Fruit fly (Drosophila melanogaster) whole organism, embryonic: ENCODE measurements around the gene CG13306.

Experiments used
- ATbp ChIP-seq: fragments of 200-800 bp; sonication (Bioruptor generic); optimal IDR thresholded peaks from 2 replicates; lab custom pipeline; 2017; ENCODE audit warnings: missing biosample characterization, mild to moderate bottlenecking, missing genetic modification characterization, missing genetic modification reagents
- CG10462 ChIP-seq: fragments of 200-800 bp; sonication (Bioruptor generic); optimal IDR thresholded peaks from 2 replicates; lab custom pipeline; 2016; ENCODE audit warnings: missing biosample characterization, missing genetic modification characterization
- CG11695 ChIP-seq: fragments of 200-800 bp; sonication (Bioruptor generic); IDR thresholded peaks from 3 replicates; pipeline ENCODE4 v1.3.6; 2022; ENCODE audit warnings: missing biosample characterization, missing genetic modification characterization
- CG12219 ChIP-seq: fragments of 200-800 bp; sonication (Bioruptor generic); optimal IDR thresholded peaks from 3 replicates; lab custom pipeline; 2018; ENCODE audit warnings: missing biosample characterization, mild to moderate bottlenecking, missing genetic modification characterization
- CG12659 ChIP-seq: fragments of 200-800 bp; sonication (Bioruptor generic); optimal IDR thresholded peaks from 3 replicates; lab custom pipeline; 2017; ENCODE audit warnings: mild to moderate bottlenecking, missing biosample characterization, missing genetic modification reagents, missing genetic modification characterization
- CG12942 ChIP-seq: fragments of 200-800 bp; sonication (Bioruptor generic); optimal IDR thresholded peaks from 3 replicates; lab custom pipeline; 2016; ENCODE audit warnings: missing biosample characterization, missing genetic modification characterization
- CG14441 ChIP-seq: fragments of 200-800 bp; sonication (Bioruptor generic); IDR thresholded peaks from 2 replicates; pipeline ENCODE4 v1.3.6; 2022; ENCODE audit warnings: missing biosample characterization, missing genetic modification characterization
- CG14667 ChIP-seq: fragments of 200-800 bp; sonication (Bioruptor generic); IDR thresholded peaks from 2 replicates; pipeline ENCODE4 v1.3.6; 2022; ENCODE audit warnings: missing biosample characterization, missing genetic modification characterization
- CG14710 ChIP-seq: fragments of 200-800 bp; sonication (Bioruptor generic); optimal IDR thresholded peaks from 3 replicates; lab custom pipeline; 2019; ENCODE audit warnings: missing biosample characterization, mild to moderate bottlenecking, missing genetic modification characterization, moderate library complexity
- CG1832 ChIP-seq: fragments of 200-800 bp; sonication (Bioruptor generic); optimal IDR thresholded peaks from 2 replicates; lab custom pipeline; 2017; ENCODE audit warnings: missing biosample characterization, mild to moderate bottlenecking, missing genetic modification characterization, inconsistent platforms
- CG18599 ChIP-seq: fragments of 200-800 bp; sonication (Bioruptor generic); optimal IDR thresholded peaks from 3 replicates; lab custom pipeline; 2017; ENCODE audit warnings: missing biosample characterization, missing genetic modification characterization, mild to moderate bottlenecking, moderate library complexity, missing genetic modification reagents
- CG30020 ChIP-seq: fragments of 200-800 bp; optimal IDR thresholded peaks from 2 replicates; lab custom pipeline; 2019; ENCODE audit warnings: missing biosample characterization, mild to moderate bottlenecking, missing genetic modification characterization, moderate library complexity
- CG30403 ChIP-seq: fragments of 200-800 bp; sonication (Bioruptor generic); optimal IDR thresholded peaks from 3 replicates; lab custom pipeline; 2016; ENCODE audit warnings: missing biosample characterization, missing genetic modification characterization
- CG32767 ChIP-seq: fragments of 200-800 bp; sonication (Bioruptor generic); IDR thresholded peaks from 2 replicates; pipeline ENCODE4 v1.3.6; 2022; ENCODE audit warnings: missing biosample characterization, missing genetic modification characterization
- CG32772 ChIP-seq: fragments of 200-800 bp; sonication (Bioruptor generic); IDR thresholded peaks from 2 replicates; pipeline ENCODE4 v1.3.6; 2022; ENCODE audit warnings: missing biosample characterization, missing genetic modification characterization
- CG34376 ChIP-seq: fragments of 200-800 bp; sonication (Bioruptor generic); optimal IDR thresholded peaks from 2 replicates; lab custom pipeline; 2018; ENCODE audit warnings: missing biosample characterization, mild to moderate bottlenecking, missing genetic modification characterization
- CG7556 ChIP-seq: fragments of 200-800 bp; sonication (Bioruptor generic); optimal IDR thresholded peaks from 2 replicates; lab custom pipeline; 2017; ENCODE audit warnings: missing biosample characterization, mild to moderate bottlenecking, missing genetic modification characterization
- CG7786 ChIP-seq: fragments of 200-800 bp; sonication (Bioruptor generic); optimal IDR thresholded peaks from 2 replicates; lab custom pipeline; 2016; ENCODE audit warnings: missing biosample characterization, missing genetic modification characterization
- CG9797 ChIP-seq: fragments of 200-800 bp; sonication (Bioruptor generic); optimal IDR thresholded peaks from 3 replicates; lab custom pipeline; 2018; ENCODE audit warnings: missing biosample characterization, mild to moderate bottlenecking, missing genetic modification characterization
- CTCF ChIP-seq: fragments of 200-800 bp; sonication (Bioruptor generic); optimal IDR thresholded peaks from 2 replicates; lab custom pipeline; 2017; ENCODE audit warnings: missing biosample characterization, mild to moderate bottlenecking, missing genetic modification characterization, moderate library complexity
- CoRest ChIP-seq: fragments of 200-800 bp; sonication (Bioruptor generic); optimal IDR thresholded peaks from 3 replicates; lab custom pipeline; 2018; ENCODE audit warnings: missing biosample characterization, mild to moderate bottlenecking, missing genetic modification characterization, moderate library complexity
- D19A ChIP-seq: fragments of 200-800 bp; optimal IDR thresholded peaks from 3 replicates; lab custom pipeline; 2019; ENCODE audit warnings: missing biosample characterization, mild to moderate bottlenecking, missing genetic modification characterization, moderate library complexity
- Dek ChIP-seq: fragments of 200-800 bp; sonication (Bioruptor generic); optimal IDR thresholded peaks from 3 replicates; lab custom pipeline; 2019; ENCODE audit warnings: missing biosample characterization, mild to moderate bottlenecking, missing genetic modification characterization, moderate library complexity
- Gug ChIP-seq: fragments of 200-800 bp; sonication (Bioruptor generic); IDR thresholded peaks from 4 replicates; pipeline ENCODE4 v1.3.6; 2022; ENCODE audit warnings: missing biosample characterization, missing genetic modification characterization
- Hr78 ChIP-seq, 2 experiments: fragments of 200-800 bp in 1 of 2; fragments of >200 bp in 1 of 2; sonication (Bioruptor generic) in 1 of 2; optimal IDR thresholded peaks; 2 replicates each; lab custom pipeline; 2017 to 2019; ENCODE audit warnings: missing biosample characterization in 2 of 2, missing genetic modification characterization in 2 of 2, mild to moderate bottlenecking in 1 of 2, moderate library complexity in 1 of 2
- Optix ChIP-seq: fragments of 200-800 bp; sonication (Bioruptor generic); IDR thresholded peaks from 3 replicates; pipeline ENCODE4 v1.3.6; 2022; ENCODE audit warnings: missing biosample characterization, missing genetic modification characterization
- PHDP ChIP-seq: fragments of 200-800 bp; sonication (Bioruptor generic); optimal IDR thresholded peaks from 3 replicates; lab custom pipeline; 2018; ENCODE audit warnings: missing biosample characterization, mild to moderate bottlenecking, missing genetic modification characterization, moderate library complexity
- Rfx ChIP-seq: fragments of 200-800 bp; sonication (Bioruptor generic); IDR thresholded peaks from 2 replicates; pipeline ENCODE4 v1.3.6; 2022; ENCODE audit warnings: missing biosample characterization, missing genetic modification characterization
- Scr ChIP-seq: fragments of 200-800 bp; sonication (Bioruptor generic); IDR thresholded peaks from 2 replicates; pipeline ENCODE4 v1.3.6; 2022; ENCODE audit warnings: missing biosample characterization, missing genetic modification characterization; ENCODE audit not compliant: partially characterized antibody
- Side ChIP-seq: fragments of 200-800 bp; sonication (Bioruptor generic); optimal IDR thresholded peaks from 2 replicates; lab custom pipeline; 2016; ENCODE audit warnings: missing biosample characterization, missing genetic modification characterization
- Xbp1 ChIP-seq: fragments of 200-800 bp; sonication (Bioruptor generic); optimal IDR thresholded peaks from 3 replicates; lab custom pipeline; 2016; ENCODE audit warnings: missing biosample characterization, mild to moderate bottlenecking, missing genetic modification characterization
- al ChIP-seq: fragments of 200-800 bp; sonication (Bioruptor generic); IDR thresholded peaks from 2 replicates; pipeline ENCODE4 v1.3.6; 2022; ENCODE audit warnings: missing biosample characterization, missing genetic modification characterization
- bab2 ChIP-seq: fragments of 200-800 bp; sonication (Bioruptor generic); optimal IDR thresholded peaks from 2 replicates; lab custom pipeline; 2016; ENCODE audit warnings: missing biosample characterization, missing genetic modification characterization
- bcd ChIP-seq: fragments of 200-800 bp; sonication (Bioruptor generic); optimal IDR thresholded peaks from 2 replicates; lab custom pipeline; 2017; ENCODE audit warnings: missing biosample characterization, mild to moderate bottlenecking, missing genetic modification characterization
- chm ChIP-seq: fragments of 200-800 bp; sonication (Bioruptor generic); IDR thresholded peaks from 2 replicates; pipeline ENCODE4 v1.3.6; 2022; ENCODE audit warnings: missing biosample characterization, missing genetic modification characterization
- cwo ChIP-seq: fragments of 200-800 bp; sonication (Bioruptor generic); optimal IDR thresholded peaks from 3 replicates; lab custom pipeline; 2017; ENCODE audit warnings: missing biosample characterization, missing genetic modification characterization, mild to moderate bottlenecking, moderate library complexity, missing genetic modification reagents
- dmrt11E ChIP-seq: fragments of 200-800 bp; sonication (Bioruptor generic); optimal IDR thresholded peaks from 3 replicates; lab custom pipeline; 2018; ENCODE audit warnings: missing biosample characterization, mild to moderate bottlenecking, missing genetic modification characterization, moderate library complexity
- dpn ChIP-seq, 2 experiments: fragments of 200-800 bp; sonication (Bioruptor generic); optimal IDR thresholded peaks; 3 replicates each; lab custom pipeline; 2016; ENCODE audit warnings: missing biosample characterization in 2 of 2, missing genetic modification characterization in 2 of 2
- esg ChIP-seq: fragments of 200-800 bp; sonication (Bioruptor generic); conservative IDR thresholded peaks from 2 replicates; pipeline ENCODE4 v1.3.6; 2022; ENCODE audit warnings: missing biosample characterization, missing genetic modification characterization
- fd102C ChIP-seq: fragments of 200-800 bp; sonication (Bioruptor generic); optimal IDR thresholded peaks from 2 replicates; lab custom pipeline; 2018; ENCODE audit warnings: missing biosample characterization, mild to moderate bottlenecking, missing genetic modification characterization, moderate library complexity
- gt ChIP-seq: fragments of 200-800 bp; sonication (Bioruptor generic); IDR thresholded peaks from 2 replicates; pipeline ENCODE4 v1.3.6; 2022; ENCODE audit warnings: missing biosample characterization, missing genetic modification characterization
- jigr1 ChIP-seq: fragments of 200-800 bp; sonication (Bioruptor generic); IDR thresholded peaks from 3 replicates; pipeline ENCODE4 v1.3.6; 2022; ENCODE audit warnings: missing biosample characterization, missing genetic modification characterization
- knrl ChIP-seq: fragments of 200-800 bp; sonication (Bioruptor generic); IDR thresholded peaks from 3 replicates; pipeline ENCODE4 v1.3.6; 2022; ENCODE audit warnings: missing biosample characterization, missing genetic modification characterization; ENCODE audit not compliant: partially characterized antibody
- nerfin-1 ChIP-seq: fragments of 200-800 bp; sonication (Bioruptor generic); optimal IDR thresholded peaks from 3 replicates; lab custom pipeline; 2019; ENCODE audit warnings: missing biosample characterization, mild to moderate bottlenecking, missing genetic modification characterization, moderate library complexity
- seq ChIP-seq: fragments of 200-800 bp; sonication (Bioruptor generic); IDR thresholded peaks from 2 replicates; pipeline ENCODE4 v1.3.6; 2022; ENCODE audit warnings: missing biosample characterization, missing genetic modification characterization
- tap ChIP-seq: fragments of 200-800 bp; optimal IDR thresholded peaks from 3 replicates; lab custom pipeline; 2019; ENCODE audit warnings: missing biosample characterization, mild to moderate bottlenecking, missing genetic modification characterization, moderate library complexity
- tup ChIP-seq: fragments of 200-800 bp; sonication (Bioruptor generic); optimal IDR thresholded peaks from 2 replicates; lab custom pipeline; 2016; ENCODE audit warnings: missing biosample characterization, mild to moderate bottlenecking, missing genetic modification characterization, moderate library complexity
- unc-4 ChIP-seq: fragments of 200-800 bp; sonication (Bioruptor generic); IDR thresholded peaks from 2 replicates; pipeline ENCODE4 v1.3.6; 2022; ENCODE audit warnings: missing biosample characterization, missing genetic modification characterization; ENCODE audit not compliant: partially characterized antibody
- unpg ChIP-seq: fragments of 200-800 bp; sonication (Bioruptor generic); optimal IDR thresholded peaks from 3 replicates; lab custom pipeline; 2018; ENCODE audit warnings: missing biosample characterization, mild to moderate bottlenecking, missing genetic modification characterization, moderate library complexity
- vfl ChIP-seq: fragments of 200-800 bp; sonication (Bioruptor generic); optimal IDR thresholded peaks from 2 replicates; lab custom pipeline; 2016; ENCODE audit warnings: missing biosample characterization, missing genetic modification characterization

Gene CG13306

dm6 chr3L:8767876-8768275 lies 18.4 kb upstream of the CG13306 start (continued):
- TF ChIP-seq CG34376 (peak; percentile 8), CTCF (GFP tag; lab: Kevin White, UChicago) (no peak), Dek (tag; lab: Kevin White, UChicago) (no peak), CG7556 (GFP tag; lab: Kevin White, UChicago) (peak; percentile 64), Rfx (GFP tag; lab: Robert Waterston, UW) (peak; percentile 71), CG10462 (no peak), PHDP (tag; lab: Kevin White, UChicago) (peak; percentile 59), tup (GFP tag; lab: Kevin White, UChicago) (no peak), CG12942 (GFP tag; lab: Kevin White, UChicago) (no peak), Optix (no peak), ATbp (GFP tag; lab: Kevin White, UChicago) (no peak), CG30020 (tag; lab: Kevin White, UChicago) (no peak), Xbp1 (GFP tag; lab: Kevin White, UChicago) (peak; percentile 54), tap (tag; lab: Kevin White, UChicago) (no peak), jigr1 (GFP tag; lab: Robert Waterston, UW) (0 out of 3 replicates have a peak, but pooled peaks have one; percentile 39), CG30403 (GFP tag; lab: Kevin White, UChicago) (peak; percentile 69), D19A (tag; lab: Kevin White, UChicago) (no peak), esg (peak; percentile 40; the same call in 1 of the 2 replicates), CG9797 (no peak), gt (GFP tag; lab: Robert Waterston, UW) (no peak), cwo (GFP tag; lab: Kevin White, UChicago) (peak; percentile 58), CG7786 (GFP tag; lab: Kevin White, UChicago) (peak; percentile 57), dmrt11E (tag; lab: Kevin White, UChicago) (no peak), nerfin-1 (no peak), seq (GFP tag; lab: Robert Waterston, UW) (no peak), bab2 (GFP tag; lab: Kevin White, UChicago) (no peak), dpn (GFP tag; optimal IDR thresholded peaks at IDR 0.05; lab: Kevin White, UChicago) (peak in 1 of 2 experiments; percentile 23), CG14710 (tag; lab: Kevin White, UChicago) (no peak), Scr (GFP tag; lab: Robert Waterston, UW) (no peak), chm (GFP tag; lab: Robert Waterston, UW) (no peak), fd102C (GFP tag; lab: Kevin White, UChicago) (no peak), CG12219 (GFP tag; lab: Kevin White, UChicago) (peak; percentile 35), CoRest (peak; percentile 67), CG18599 (GFP tag; lab: Kevin White, UChicago) (peak; percentile 78), Side (peak; percentile 32), unpg (GFP tag; lab: Kevin White, UChicago) (peak; percentile 28), Gug (no peak; the same call in 3 of the 4 replicates), CG1832 (no peak), CG11695 (GFP tag; lab: Robert Waterston, UW) (peak; percentile 55; the same call in 1 of the 3 replicates), CG14441 (GFP tag; lab: Robert Waterston, UW) (peak; percentile 38; the same call in 1 of the 2 replicates), knrl (GFP tag; lab: Robert Waterston, UW) (no peak), Hr78 (GFP tag; optimal IDR thresholded peaks at IDR 0.05; lab: Kevin White, UChicago) (no peak), CG32767 (GFP tag; lab: Robert Waterston, UW) (peak; percentile 48; the same call in 1 of the 2 replicates), al (GFP tag; lab: Robert Waterston, UW) (peak; percentile 17; the same call in 1 of the 2 replicates), CG32772 (GFP tag; lab: Robert Waterston, UW) (no peak), CG12659 (GFP tag; lab: Kevin White, UChicago) (peak; percentile 58), vfl (GFP tag; lab: Kevin White, UChicago) (peak; percentile 4), unc-4 (GFP tag; lab: Robert Waterston, UW) (no peak), CG14667 (GFP tag; lab: Robert Waterston, UW) (peak; percentile 8; the same call in 1 of the 2 replicates), bcd (GFP tag; lab: Kevin White, UChicago) (peak; percentile 54)
